Worm (Caenorhabditis elegans): ENCODE data around the gene mdl-1.

The mdl-1 gene

ce11 chrX:6792281-6793003, 50.3 kb downstream of the mdl-1 start (continued):
- TF ChIP-seq madf-10 (tag; optimal IDR thresholded peaks at IDR 0.05): peak; percentile 68
- no peak for TF ChIP-seq Y67H2A.10 (GFP tag; conservative IDR thresholded peaks at IDR 0.05)
- TF ChIP-seq snpc-4 (GFP tag; optimal IDR thresholded peaks at IDR 0.05): no peak
- no peak for TF ChIP-seq snpc-4 (tag; optimal IDR thresholded peaks at IDR 0.05)

All from whole organism, young adult.